Fruit fly (Drosophila melanogaster): ENCODE results near the gene CG6125.
A peak's percentile ranks its signal among the peaks of the same experiment; 100 is the strongest.

Gene CG6125

dm6 chr3R:15418824-15419530 is 12.1 kb upstream of the CG6125 start (continued):
- no peak for TF ChIP-seq CG12769 (tag; optimal IDR thresholded peaks at IDR 0.05)
- no peak for TF ChIP-seq Opbp (GFP tag; IDR thresholded peaks at IDR 0.05; ENCODE audit: partially characterized antibody)
- no peak for TF ChIP-seq CG13894 (tag; optimal IDR thresholded peaks at IDR 0.05)
- no peak for TF ChIP-seq CG13287 (GFP tag; IDR thresholded peaks at IDR 0.05; ENCODE audit: partially characterized antibody)
- TF ChIP-seq CG18619 (GFP tag; optimal IDR thresholded peaks at IDR 0.05) = peak; percentile 67
- TF ChIP-seq CG14014 (GFP tag; IDR thresholded peaks at IDR 0.05) = no peak; the same call in 1 of the 2 replicates
- peak; percentile 66 for TF ChIP-seq CG4820 (GFP tag; optimal IDR thresholded peaks at IDR 0.05)
- TF ChIP-seq Pdp1 (GFP tag; optimal IDR thresholded peaks at IDR 0.05) = peak in 1 of 2 experiments; percentile 42
- TF ChIP-seq Doc3 (GFP tag; IDR thresholded peaks at IDR 0.05; ENCODE audit: partially characterized antibody) = no peak
- TF ChIP-seq CG6813 (GFP tag; optimal IDR thresholded peaks at IDR 0.05) = peak; percentile 40
- TF ChIP-seq CoRest (tag; optimal IDR thresholded peaks at IDR 0.05) = peak; percentile 90
- TF ChIP-seq gcm2 (GFP tag; optimal IDR thresholded peaks at IDR 0.05) = no peak
- TF ChIP-seq CG15479 (GFP tag; optimal IDR thresholded peaks at IDR 0.05) = no peak
- no peak for TF ChIP-seq Bgb (GFP tag; IDR thresholded peaks at IDR 0.05; ENCODE audit: partially characterized antibody)
- peak; percentile 69 for TF ChIP-seq Blimp-1 (GFP tag; optimal IDR thresholded peaks at IDR 0.05)
- TF ChIP-seq CG7556 (GFP tag; optimal IDR thresholded peaks at IDR 0.05) = peak; percentile 95
- no peak for TF ChIP-seq hbn (GFP tag; IDR thresholded peaks at IDR 0.05; ENCODE audit: partially characterized antibody)
- TF ChIP-seq Sox102F (GFP tag; optimal IDR thresholded peaks at IDR 0.05) = peak; percentile 77
- peak; percentile 40 for TF ChIP-seq Elba2 (GFP tag; optimal IDR thresholded peaks at IDR 0.05)
- TF ChIP-seq CG10959 (GFP tag; IDR thresholded peaks at IDR 0.05) = no peak
- TF ChIP-seq Oaz (GFP tag; IDR thresholded peaks at IDR 0.05) = no peak
- TF ChIP-seq CG2120 (GFP tag; optimal IDR thresholded peaks at IDR 0.05) = peak; percentile 32
- no peak for TF ChIP-seq H15 (GFP tag; IDR thresholded peaks at IDR 0.05)
- no peak for TF ChIP-seq Hr39 (optimal IDR thresholded peaks at IDR 0.05)
- no peak for TF ChIP-seq CG11398 (GFP tag; optimal IDR thresholded peaks at IDR 0.05)
- TF ChIP-seq CG2129 (GFP tag; IDR thresholded peaks at IDR 0.05; ENCODE audit: partially characterized antibody) = no peak
- TF ChIP-seq CG9215 (GFP tag; IDR thresholded peaks at IDR 0.05) = peak; percentile 40
- no peak for TF ChIP-seq Awh (GFP tag; IDR thresholded peaks at IDR 0.05)
- no peak for TF ChIP-seq TFAM (GFP tag; optimal IDR thresholded peaks at IDR 0.05)
- TF ChIP-seq CG7271 (tag; optimal IDR thresholded peaks at IDR 0.05) = peak; percentile 5
- TF ChIP-seq dati (GFP tag; IDR thresholded peaks at IDR 0.05) = no peak
- no peak for TF ChIP-seq pan (optimal IDR thresholded peaks at IDR 0.05)
- peak in 1 of 2 experiments; percentile 34 for TF ChIP-seq pan (GFP tag; optimal IDR thresholded peaks at IDR 0.05 in 1 of 2, IDR thresholded peaks at IDR 0.05 in 1 of 2)
- TF ChIP-seq Ssrp (tag; optimal IDR thresholded peaks at IDR 0.05) = peak; percentile 88
- peak; percentile 56 for TF ChIP-seq CG2875 (GFP tag; optimal IDR thresholded peaks at IDR 0.05)
- TF ChIP-seq nmo (GFP tag; optimal IDR thresholded peaks at IDR 0.05) = peak; percentile 76
- TF ChIP-seq az2 (GFP tag; optimal IDR thresholded peaks at IDR 0.05) = peak; percentile 74
- peak; percentile 45 for TF ChIP-seq Mad (GFP tag; optimal IDR thresholded peaks at IDR 0.05)
- no peak for TF ChIP-seq eve (GFP tag; optimal IDR thresholded peaks at IDR 0.05)
- TF ChIP-seq CG31224 (GFP tag; IDR thresholded peaks at IDR 0.05) = 0 out of 2 replicates have a peak, but pooled peaks have one; percentile 6
- peak; percentile 24 for TF ChIP-seq nerfin-1 (tag; optimal IDR thresholded peaks at IDR 0.05)
- TF ChIP-seq CG10209 (GFP tag; optimal IDR thresholded peaks at IDR 0.05) = peak; percentile 81
- no peak for TF ChIP-seq sna (GFP tag; IDR thresholded peaks at IDR 0.05; ENCODE audit: partially characterized antibody)
- no peak for TF ChIP-seq CG3838 (GFP tag; optimal IDR thresholded peaks at IDR 0.05)
- no peak for TF ChIP-seq CrebB (tag; optimal IDR thresholded peaks at IDR 0.05)
- no peak for TF ChIP-seq sr (GFP tag; IDR thresholded peaks at IDR 0.05)
- peak; percentile 58 for TF ChIP-seq CG15011 (GFP tag; optimal IDR thresholded peaks at IDR 0.05)
- peak; percentile 87 for TF ChIP-seq grau (tag; optimal IDR thresholded peaks at IDR 0.05)
- peak; percentile 46 for TF ChIP-seq CG13296 (GFP tag; optimal IDR thresholded peaks at IDR 0.05)

All from whole organism, embryonic.